Worm (Caenorhabditis elegans): Measurements from ENCODE around the gene F33D4.4.

ce11 chrIV:7728402-7728963, 21.8 kb upstream of the F33D4.4 start, which contains the start of gene sucg-1:
- no peak for TF ChIP-seq ceh-82 (tag; optimal IDR thresholded peaks at IDR 0.05)
- no peak for TF ChIP-seq nhr-12 (tag; optimal IDR thresholded peaks at IDR 0.05)
- TF ChIP-seq R02D3.7 (tag; optimal IDR thresholded peaks at IDR 0.05) = no peak
- TF ChIP-seq egl-5 (tag; optimal IDR thresholded peaks at IDR 0.05) = no peak
- no peak for TF ChIP-seq ceh-16 (tag; optimal IDR thresholded peaks at IDR 0.05)
- TF ChIP-seq fos-1 (tag; optimal IDR thresholded peaks at IDR 0.05) = no peak
- no peak for TF ChIP-seq nhr-77 (tag; optimal IDR thresholded peaks at IDR 0.05)
- no peak for TF ChIP-seq nhr-25 (tag; optimal IDR thresholded peaks at IDR 0.05)
- TF ChIP-seq snpc-4 (tag; optimal IDR thresholded peaks at IDR 0.05) = no peak
- TF ChIP-seq jun-1 (tag; optimal IDR thresholded peaks at IDR 0.05) = no peak
- TF ChIP-seq tbx-2 (tag; optimal IDR thresholded peaks at IDR 0.05) = no peak

Measured in whole organism, L3 larva.